Worm (Caenorhabditis elegans): ENCODE data around the gene srd-43.
A peak's percentile ranks its signal among the peaks of the same experiment; 100 is the strongest.

DNA sequence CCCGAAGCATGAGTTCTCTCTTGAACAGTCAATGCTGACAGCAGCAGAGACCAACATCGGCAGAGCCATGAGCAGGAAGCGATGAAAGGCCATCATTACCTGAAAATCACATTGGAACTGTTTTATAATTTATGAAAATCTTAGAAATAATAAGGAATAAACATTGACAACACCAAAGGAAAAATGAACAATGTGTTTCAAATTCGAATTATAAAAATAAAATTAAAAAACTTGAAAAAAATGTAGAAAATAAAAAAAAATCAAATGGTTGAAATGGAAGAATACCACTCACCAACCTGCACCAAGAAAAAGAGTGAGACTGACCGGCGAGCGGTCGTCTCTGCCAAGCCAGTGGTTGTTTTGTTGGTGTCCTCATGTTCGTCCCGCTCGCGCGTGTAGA, 15.1 kb downstream of the srd-43 start, which contains the start of gene R04D3.3:
- TF ChIP-seq mxl-3 (GFP tag; optimal IDR thresholded peaks at IDR 0.05) (no peak), ama-1 (optimal IDR thresholded peaks at IDR 0.05) (no peak), nhr-77 (tag; optimal IDR thresholded peaks at IDR 0.05) (no peak), pha-4 (GFP tag; IDR thresholded peaks at IDR 0.05) (no peak), pha-4 (tag; optimal IDR thresholded peaks at IDR 0.05) (no peak), F49E8.2 (tag; optimal IDR thresholded peaks at IDR 0.05; ENCODE audit: borderline replicate concordance) (no peak), aly-2 (tag; optimal IDR thresholded peaks at IDR 0.05) (no peak), unc-62 (GFP tag; optimal IDR thresholded peaks at IDR 0.05 in 1 of 2) (peak in 1 of 2 experiments; percentile 53), unc-62 (tag; optimal IDR thresholded peaks at IDR 0.05) (no peak)
